Worm (Caenorhabditis elegans): ENCODE results near the gene F28A12.3.

ce11 chrV:8599957-8600356, 41.2 kb downstream of the F28A12.3 start:
- TF ChIP-seq zag-1 (tag; optimal IDR thresholded peaks at IDR 0.05) (no peak), nhr-12 (tag; optimal IDR thresholded peaks at IDR 0.05) (no peak), nhr-10 (tag; optimal IDR thresholded peaks at IDR 0.05) (no peak), elt-1 (tag; optimal IDR thresholded peaks at IDR 0.05) (no peak)
